Fruit fly (Drosophila melanogaster): Measurements from ENCODE around the gene CG8565.

The CG8565 gene

dm6 chrX:15860479-15860878, 22.8 kb downstream of the CG8565 start (continued):
- TF ChIP-seq Aef1 (GFP tag; IDR thresholded peaks at IDR 0.05) (no peak), CG7987 (GFP tag; optimal IDR thresholded peaks at IDR 0.05) (no peak), D19A (tag; optimal IDR thresholded peaks at IDR 0.05) (peak; percentile 1), Oli (tag; optimal IDR thresholded peaks at IDR 0.05) (no peak), amos (GFP tag; IDR thresholded peaks at IDR 0.05; ENCODE audit: partially characterized antibody) (peak; percentile 49; the same call in 1 of the 2 replicates), jigr1 (GFP tag; IDR thresholded peaks at IDR 0.05) (no peak), CG3995 (GFP tag; optimal IDR thresholded peaks at IDR 0.05) (no peak), CG10543 (GFP tag; optimal IDR thresholded peaks at IDR 0.05) (peak; percentile 57), CG4854 (GFP tag; optimal IDR thresholded peaks at IDR 0.05) (no peak), Myb (GFP tag; optimal IDR thresholded peaks at IDR 0.05) (peak; percentile 27), B-H2 (GFP tag; optimal IDR thresholded peaks at IDR 0.05) (no peak), Poxn (GFP tag; IDR thresholded peaks at IDR 0.05) (no peak), slbo (GFP tag; IDR thresholded peaks at IDR 0.05) (peak; percentile 43; the same call in 1 of the 2 replicates), p53 (GFP tag; optimal IDR thresholded peaks at IDR 0.05) (no peak), mam (GFP tag; optimal IDR thresholded peaks at IDR 0.05) (no peak), CG10267 (tag; optimal IDR thresholded peaks at IDR 0.05) (no peak), Hmr (GFP tag; optimal IDR thresholded peaks at IDR 0.05) (peak; percentile 61), CG3281 (GFP tag; optimal IDR thresholded peaks at IDR 0.05) (no peak), CG9609 (GFP tag; optimal IDR thresholded peaks at IDR 0.05) (no peak), CG12219 (GFP tag; optimal IDR thresholded peaks at IDR 0.05) (no peak), aop (GFP tag; IDR thresholded peaks at IDR 0.05) (no peak), Tbp (GFP tag; optimal IDR thresholded peaks at IDR 0.05) (no peak), Atf-2 (GFP tag; optimal IDR thresholded peaks at IDR 0.05) (no peak), CG4360 (GFP tag; IDR thresholded peaks at IDR 0.05) (no peak), CG4707 (GFP tag; optimal IDR thresholded peaks at IDR 0.05) (no peak), Mes4 (GFP tag; optimal IDR thresholded peaks at IDR 0.05) (no peak), CG6254 (GFP tag; optimal IDR thresholded peaks at IDR 0.05) (no peak), CG12744 (GFP tag; optimal IDR thresholded peaks at IDR 0.05) (no peak), tna (GFP tag; IDR thresholded peaks at IDR 0.05; ENCODE audit: partially characterized antibody) (0 out of 2 replicates have a peak, but pooled peaks have one; percentile 23), gcm (GFP tag; optimal IDR thresholded peaks at IDR 0.05) (no peak), Adf1 (GFP tag; IDR thresholded peaks at IDR 0.05) (peak; percentile 69), ash1 (GFP tag; optimal IDR thresholded peaks at IDR 0.05) (no peak), CG7745 (tag; optimal IDR thresholded peaks at IDR 0.05) (no peak), CG8388 (GFP tag; optimal IDR thresholded peaks at IDR 0.05) (no peak), Spps (tag; optimal IDR thresholded peaks at IDR 0.05) (no peak), CG12659 (GFP tag; optimal IDR thresholded peaks at IDR 0.05) (peak; percentile 77), Doc2 (GFP tag; IDR thresholded peaks at IDR 0.05) (no peak), ham (GFP tag; IDR thresholded peaks at IDR 0.05) (no peak), CG11093 (GFP tag; IDR thresholded peaks at IDR 0.05) (no peak), CG32767 (GFP tag; IDR thresholded peaks at IDR 0.05) (peak; percentile 85), CG8290 (GFP tag; optimal IDR thresholded peaks at IDR 0.05) (no peak), CG8290 (tag; optimal IDR thresholded peaks at IDR 0.05) (peak in 1 of 2 experiments; percentile 77), CG11723 (GFP tag; optimal IDR thresholded peaks at IDR 0.05) (no peak), pita (GFP tag; optimal IDR thresholded peaks at IDR 0.05) (no peak), ac (GFP tag; optimal IDR thresholded peaks at IDR 0.05) (no peak), peb (GFP tag; IDR thresholded peaks at IDR 0.05) (no peak), Eip74EF (GFP tag; optimal IDR thresholded peaks at IDR 0.05) (no peak), grau (tag; optimal IDR thresholded peaks at IDR 0.05) (peak; percentile 3), CG1602 (GFP tag; optimal IDR thresholded peaks at IDR 0.05) (no peak), jumu (GFP tag; optimal IDR thresholded peaks at IDR 0.05) (no peak), Deaf1 (tag; optimal IDR thresholded peaks at IDR 0.05) (peak; percentile 7), CG4328 (GFP tag; optimal IDR thresholded peaks at IDR 0.05) (peak; percentile 50)

Data from whole organism, embryonic.